Worm (Caenorhabditis elegans) whole organism, early embryonic: ENCODE results near the gene nspe-6.

ENCODE experiments used
- B0310.2 ChIP-seq: sonication (generic microtip); optimal IDR thresholded peaks from 2 replicates; lab custom pipeline; 2016; ENCODE audit warnings: mild to moderate bottlenecking, missing genetic modification characterization, missing compliant biosample characterization
- F13C5.2 ChIP-seq: sonication (generic microtip); optimal IDR thresholded peaks from 2 replicates; lab custom pipeline; 2017; ENCODE audit warnings: mild to moderate bottlenecking, missing genetic modification characterization, inconsistent platforms, missing compliant biosample characterization
- aly-1 ChIP-seq: sonication (generic microtip); optimal IDR thresholded peaks from 2 replicates; lab custom pipeline; 2016; ENCODE audit warnings: missing genetic modification characterization, missing compliant biosample characterization
- ama-1 ChIP-seq: fragments of 150-350 bp; optimal IDR thresholded peaks from 2 replicates; lab custom pipeline; 2014
- ceh-13 ChIP-seq: fragments of 200-800 bp; sonication (Bioruptor generic); optimal IDR thresholded peaks from 2 replicates; lab custom pipeline; 2018; ENCODE audit warnings: mild to moderate bottlenecking, missing genetic modification characterization, missing compliant biosample characterization
- ceh-36 ChIP-seq: sonication (generic microtip); optimal IDR thresholded peaks from 2 replicates; lab custom pipeline; 2016; ENCODE audit warnings: missing genetic modification characterization, inconsistent platforms, missing compliant biosample characterization
- ets-7 ChIP-seq: sonication (generic microtip); optimal IDR thresholded peaks from 2 replicates; lab custom pipeline; 2016; ENCODE audit warnings: missing genotype, missing genetic modification characterization, missing compliant biosample characterization
- flt-1 ChIP-seq: fragments of 200-800 bp; sonication (Bioruptor generic); IDR thresholded peaks from 2 replicates; pipeline ENCODE4 v1.3.6; 2022; ENCODE audit warnings: missing genetic modification characterization, missing compliant biosample characterization
- hmbx-1 ChIP-seq: sonication (generic microtip); optimal IDR thresholded peaks from 2 replicates; lab custom pipeline; 2016; ENCODE audit warnings: mild to moderate bottlenecking, missing genetic modification characterization, missing compliant biosample characterization
- hmg-4 ChIP-seq: fragments of 200-800 bp; sonication (Bioruptor generic); optimal IDR thresholded peaks from 2 replicates; lab custom pipeline; 2018; ENCODE audit warnings: mild to moderate bottlenecking, missing genetic modification characterization, missing compliant biosample characterization
- hnd-1 ChIP-seq: sonication (generic microtip); optimal IDR thresholded peaks from 2 replicates; lab custom pipeline; 2016; ENCODE audit warnings: missing genetic modification characterization, missing compliant biosample characterization
- pes-1 ChIP-seq: fragments of 200-800 bp; sonication (Bioruptor generic); IDR thresholded peaks from 2 replicates; pipeline ENCODE4 v1.3.6; 2022; ENCODE audit warnings: missing genetic modification reagents, missing genetic modification characterization, missing compliant biosample characterization
- scrt-1 ChIP-seq: fragments of 200-800 bp; sonication (Bioruptor generic); IDR thresholded peaks from 2 replicates; pipeline ENCODE4 v1.3.6; 2022; ENCODE audit warnings: missing genetic modification characterization, missing compliant biosample characterization
- sea-1 ChIP-seq: fragments of 200-800 bp; sonication (Bioruptor generic); conservative IDR thresholded peaks from 2 replicates; pipeline ENCODE4 v1.3.6; 2022; ENCODE audit warnings: missing genetic modification characterization, missing compliant biosample characterization
- tbx-11 ChIP-seq: fragments of 200-800 bp; sonication (Bioruptor generic); IDR thresholded peaks from 2 replicates; pipeline ENCODE4 v1.3.6; 2022; ENCODE audit warnings: missing genetic modification characterization, missing compliant biosample characterization
- tbx-37 ChIP-seq: fragments of 200-800 bp; sonication (Bioruptor generic); conservative IDR thresholded peaks from 2 replicates; pipeline ENCODE4 v1.3.6; 2022; ENCODE audit warnings: missing genetic modification reagents, missing genetic modification characterization, missing compliant biosample characterization
- tra-4 ChIP-seq: sonication (generic microtip); optimal IDR thresholded peaks from 2 replicates; lab custom pipeline; 2017; ENCODE audit warnings: missing genetic modification characterization, missing compliant biosample characterization

Gene nspe-6

DNA sequence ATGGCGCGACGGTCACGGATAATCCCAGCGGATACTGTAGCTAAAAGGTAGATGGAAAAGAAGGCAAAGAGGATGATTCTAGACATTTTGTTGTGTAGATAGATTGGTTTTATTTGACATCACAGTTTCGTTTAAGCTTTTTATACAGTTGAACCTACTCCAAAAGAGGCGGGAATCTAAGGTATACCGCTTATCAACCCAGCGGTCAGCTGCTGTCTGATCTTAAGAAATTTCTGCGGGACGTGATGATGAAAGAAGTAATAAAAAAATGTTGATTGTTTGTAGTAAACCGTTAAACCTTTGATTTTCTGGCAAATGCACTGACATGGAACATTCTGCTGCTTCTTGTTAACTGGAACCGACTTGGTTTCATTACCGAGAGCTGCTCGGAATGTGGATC is at the start of gene nspe-6:
TSS of gene nspe-6 (minus strand) at position 101 of the 400 bp plus-strand sequence.
- TF ChIP-seq B0310.2 (tag; lab: Kevin White, UChicago) (no peak), ama-1 (lab: Kevin White, UChicago) (no peak), ceh-36 (tag; lab: Kevin White, UChicago) (no peak), ets-7 (tag; lab: Kevin White, UChicago) (no peak), ceh-13 (GFP tag; lab: Kevin White, UChicago) (no peak), hmbx-1 (tag; lab: Kevin White, UChicago) (no peak), tbx-11 (no peak), tbx-37 (GFP tag; lab: Robert Waterston, UW) (no peak), sea-1 (no peak), aly-1 (tag; lab: Kevin White, UChicago) (no peak), hmg-4 (GFP tag; lab: Kevin White, UChicago) (no peak), scrt-1 (GFP tag; lab: Robert Waterston, UW) (no peak), pes-1 (GFP tag; lab: Robert Waterston, UW) (no peak), F13C5.2 (no peak), flt-1 (GFP tag; lab: Robert Waterston, UW) (no peak), tra-4 (tag; lab: Kevin White, UChicago) (no peak)

DNA sequence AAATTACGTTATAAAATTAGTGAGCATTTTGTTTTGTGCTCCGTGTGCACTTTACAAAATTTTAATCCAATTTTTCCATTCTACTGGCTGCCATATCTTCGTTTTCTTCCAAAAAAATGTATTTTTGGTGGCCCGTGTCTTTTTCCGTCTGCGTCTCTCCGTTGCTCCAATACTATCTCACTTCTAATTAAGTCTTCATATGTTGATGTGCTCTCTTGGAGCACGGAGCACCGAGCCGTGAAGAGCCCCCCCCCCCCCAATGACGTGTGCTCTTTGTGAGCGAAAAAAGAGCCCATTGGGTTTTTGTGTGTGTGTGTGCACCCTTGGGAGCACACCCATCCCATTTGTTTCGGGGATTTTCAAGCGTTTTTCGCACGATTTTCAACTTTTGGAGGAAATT is 49.0 kb upstream of the nspe-6 start:
- TF ChIP-seq ets-7 (tag; lab: Kevin White, UChicago) = no peak
- TF ChIP-seq tra-4 (tag; lab: Kevin White, UChicago) = no peak
- TF ChIP-seq sea-1 = no peak
- no peak for TF ChIP-seq ceh-13 (GFP tag; lab: Kevin White, UChicago)
- TF ChIP-seq hnd-1 (tag; lab: Kevin White, UChicago) = no peak
- no peak for TF ChIP-seq scrt-1 (GFP tag; lab: Robert Waterston, UW)
- no peak for TF ChIP-seq hmg-4 (GFP tag; lab: Kevin White, UChicago)
- no peak for TF ChIP-seq pes-1 (GFP tag; lab: Robert Waterston, UW)
- TF ChIP-seq ama-1 (lab: Kevin White, UChicago) = no peak
- no peak for TF ChIP-seq aly-1 (tag; lab: Kevin White, UChicago)
- TF ChIP-seq tbx-11 = no peak
- TF ChIP-seq flt-1 (GFP tag; lab: Robert Waterston, UW) = no peak
- no peak for TF ChIP-seq tbx-37 (GFP tag; lab: Robert Waterston, UW)
- no peak for TF ChIP-seq F13C5.2
- TF ChIP-seq hmbx-1 (tag; lab: Kevin White, UChicago) = no peak
- no peak for TF ChIP-seq B0310.2 (tag; lab: Kevin White, UChicago)
- no peak for TF ChIP-seq ceh-36 (tag; lab: Kevin White, UChicago)

DNA sequence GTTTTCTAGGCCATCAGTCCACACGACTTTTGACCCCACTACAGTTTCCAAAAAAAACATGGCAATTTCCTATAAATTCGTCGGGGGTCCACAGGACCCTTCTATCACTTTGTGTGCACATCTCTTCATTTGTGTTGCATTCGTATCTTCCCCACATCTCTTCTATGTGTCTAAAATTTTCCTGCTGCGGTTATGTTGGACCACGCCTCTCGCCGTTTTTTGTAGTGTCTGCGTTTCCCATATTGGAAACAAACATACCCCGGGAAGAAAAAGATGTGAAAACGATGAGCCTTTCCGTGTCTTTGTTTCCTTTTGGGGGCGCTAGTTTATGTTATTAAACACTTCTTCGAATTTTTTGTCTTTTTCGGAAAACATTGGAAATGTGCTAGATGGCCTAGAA is 45.9 kb upstream of the nspe-6 start:
- TF ChIP-seq sea-1 = no peak
- no peak for TF ChIP-seq tbx-11
- TF ChIP-seq flt-1 (GFP tag; lab: Robert Waterston, UW) = no peak
- TF ChIP-seq hmbx-1 (tag; lab: Kevin White, UChicago) = no peak

DNA sequence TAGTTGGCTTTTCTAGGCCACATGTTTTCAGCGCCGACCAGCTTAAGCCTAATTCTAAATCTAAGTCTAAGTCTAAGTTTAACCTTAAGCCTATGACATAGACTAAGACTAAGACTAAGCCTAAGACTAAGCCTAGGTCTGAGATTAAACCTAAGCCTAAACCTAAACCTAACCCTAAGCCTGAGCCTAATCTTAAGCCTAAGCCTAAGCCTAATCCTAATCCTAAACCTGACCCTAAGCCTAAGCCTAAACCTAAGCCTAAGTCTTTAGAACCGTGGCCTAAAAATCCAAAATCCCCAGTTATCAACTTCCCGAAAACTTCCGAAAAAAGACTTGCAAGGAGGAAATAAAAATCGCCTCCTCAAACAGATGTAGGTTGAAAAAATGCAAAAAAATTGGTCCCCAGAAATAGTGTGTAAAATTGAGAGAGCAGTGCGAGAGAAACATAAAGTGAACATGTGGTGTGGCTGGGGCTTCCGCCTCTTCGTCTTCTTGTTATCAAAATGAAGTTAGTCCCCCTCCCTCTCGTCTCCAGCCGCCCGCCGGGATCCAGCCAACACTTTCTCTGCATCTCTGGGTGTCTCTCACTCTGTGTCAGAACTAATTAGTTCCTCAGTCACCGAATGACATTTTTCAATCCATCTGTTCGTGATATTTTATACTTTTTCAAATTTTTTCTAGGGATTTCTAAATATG is 43.8 kb upstream of the nspe-6 start:
- TF ChIP-seq ceh-36 (tag; lab: Kevin White, UChicago) (peak; percentile 87), flt-1 (GFP tag; lab: Robert Waterston, UW) (no peak), scrt-1 (GFP tag; lab: Robert Waterston, UW) (no peak), hmbx-1 (tag; lab: Kevin White, UChicago) (no peak), tbx-37 (GFP tag; lab: Robert Waterston, UW) (no peak), ama-1 (lab: Kevin White, UChicago) (no peak), ets-7 (tag; lab: Kevin White, UChicago) (no peak), hnd-1 (tag; lab: Kevin White, UChicago) (no peak)

DNA sequence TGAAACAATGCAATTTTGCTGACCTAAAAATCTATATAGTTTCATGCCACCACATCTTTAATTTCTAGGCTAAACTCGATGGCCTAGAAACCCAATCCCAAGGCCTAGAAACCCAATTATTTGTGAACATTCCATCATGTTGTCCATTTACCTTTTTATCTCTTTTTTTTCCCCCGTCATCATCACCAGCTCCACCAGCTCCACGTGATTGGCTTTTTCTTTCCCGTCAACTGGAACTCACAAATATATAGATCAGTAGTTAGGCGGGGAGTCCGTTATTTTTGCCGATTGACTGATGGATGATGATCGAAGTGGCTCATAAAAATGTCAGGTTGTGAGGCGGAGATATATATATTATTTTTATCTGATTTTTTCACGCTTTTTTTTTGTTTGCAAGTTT is 42.4 kb upstream of the nspe-6 start:
- TF ChIP-seq ama-1 (lab: Kevin White, UChicago) (no peak), tra-4 (tag; lab: Kevin White, UChicago) (no peak), flt-1 (GFP tag; lab: Robert Waterston, UW) (no peak), F13C5.2 (no peak), ceh-36 (tag; lab: Kevin White, UChicago) (no peak), scrt-1 (GFP tag; lab: Robert Waterston, UW) (no peak), B0310.2 (tag; lab: Kevin White, UChicago) (no peak), tbx-11 (no peak), hnd-1 (tag; lab: Kevin White, UChicago) (no peak), hmbx-1 (tag; lab: Kevin White, UChicago) (no peak), tbx-37 (GFP tag; lab: Robert Waterston, UW) (no peak), ceh-13 (GFP tag; lab: Kevin White, UChicago) (no peak), sea-1 (no peak), ets-7 (tag; lab: Kevin White, UChicago) (no peak), aly-1 (tag; lab: Kevin White, UChicago) (no peak), pes-1 (GFP tag; lab: Robert Waterston, UW) (no peak), hmg-4 (GFP tag; lab: Kevin White, UChicago) (no peak)

DNA sequence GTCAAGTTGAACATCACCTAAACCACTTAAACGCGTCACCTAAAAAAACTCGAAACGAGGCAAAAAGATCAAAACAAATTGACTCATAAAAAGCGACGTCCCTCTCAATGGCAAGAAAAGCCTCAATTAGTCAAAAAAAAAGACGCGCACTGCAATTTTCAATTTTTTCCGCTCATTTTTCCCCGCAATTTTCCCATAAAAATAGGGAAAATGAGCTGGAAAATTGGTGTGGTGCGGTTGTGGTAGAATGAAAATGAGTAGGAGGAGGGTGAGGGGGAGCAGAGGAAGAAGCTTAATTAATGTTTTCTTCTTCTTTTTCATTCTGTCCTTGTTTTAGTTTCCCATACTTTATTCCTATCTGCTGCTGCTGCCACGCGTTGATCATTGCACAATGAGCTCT is 41.6 kb upstream of the nspe-6 start:
- TF ChIP-seq ama-1 (lab: Kevin White, UChicago) = no peak
- TF ChIP-seq tbx-37 (GFP tag; lab: Robert Waterston, UW) = no peak
- TF ChIP-seq ceh-13 (GFP tag; lab: Kevin White, UChicago) = no peak
- no peak for TF ChIP-seq tbx-11
- TF ChIP-seq sea-1 = no peak
- no peak for TF ChIP-seq ceh-36 (tag; lab: Kevin White, UChicago)
- TF ChIP-seq hnd-1 (tag; lab: Kevin White, UChicago) = no peak
- no peak for TF ChIP-seq aly-1 (tag; lab: Kevin White, UChicago)
- TF ChIP-seq ets-7 (tag; lab: Kevin White, UChicago) = no peak
- no peak for TF ChIP-seq tra-4 (tag; lab: Kevin White, UChicago)
- no peak for TF ChIP-seq B0310.2 (tag; lab: Kevin White, UChicago)
- no peak for TF ChIP-seq hmbx-1 (tag; lab: Kevin White, UChicago)
- TF ChIP-seq scrt-1 (GFP tag; lab: Robert Waterston, UW) = no peak
- TF ChIP-seq hmg-4 (GFP tag; lab: Kevin White, UChicago) = no peak
- no peak for TF ChIP-seq pes-1 (GFP tag; lab: Robert Waterston, UW)
